Fruit fly (Drosophila melanogaster) whole organism, prepupa: ENCODE results near the gene CG5674.

ENCODE experiments used
- Blimp-1 ChIP-seq: fragments of 200-800 bp; sonication (Bioruptor generic); optimal IDR thresholded peaks from 3 replicates; lab custom pipeline; 2017; ENCODE audit warnings: missing biosample characterization, missing genetic modification characterization, mild to moderate bottlenecking, moderate library complexity, missing genetic modification reagents
- CG11294 ChIP-seq: fragments of 200-800 bp; sonication (Bioruptor generic); IDR thresholded peaks from 2 replicates; pipeline ENCODE4 v1.3.6; 2022; ENCODE audit warnings: missing biosample characterization, missing genetic modification characterization
- CG16779 ChIP-seq: fragments of 200-800 bp; sonication (Bioruptor generic); optimal IDR thresholded peaks from 3 replicates; lab custom pipeline; 2017; ENCODE audit warnings: missing biosample characterization, mild to moderate bottlenecking, missing genetic modification characterization
- CG3032 ChIP-seq: fragments of 200-800 bp; optimal IDR thresholded peaks from 2 replicates; lab custom pipeline; 2019; ENCODE audit warnings: missing biosample characterization, mild to moderate bottlenecking, missing genetic modification characterization, moderate library complexity
- CG34406 ChIP-seq: fragments of 200-800 bp; sonication (Bioruptor generic); optimal IDR thresholded peaks from 3 replicates; lab custom pipeline; 2016; ENCODE audit warnings: missing biosample characterization, missing genetic modification characterization
- CG3919 ChIP-seq: fragments of 200-800 bp; sonication (Bioruptor generic); optimal IDR thresholded peaks from 3 replicates; lab custom pipeline; 2016; ENCODE audit warnings: missing biosample characterization, missing genetic modification characterization
- CG4318 ChIP-seq: fragments of 200-800 bp; sonication (Bioruptor generic); optimal IDR thresholded peaks from 3 replicates; lab custom pipeline; 2017; ENCODE audit warnings: missing biosample characterization, mild to moderate bottlenecking, missing genetic modification characterization
- CG6163 ChIP-seq: fragments of 200-800 bp; sonication (Bioruptor generic); IDR thresholded peaks from 3 replicates; pipeline ENCODE4 v1.3.6; 2022; ENCODE audit warnings: missing biosample characterization, missing genetic modification characterization
- CG6276 ChIP-seq: fragments of 200-800 bp; sonication (Bioruptor generic); optimal IDR thresholded peaks from 2 replicates; lab custom pipeline; 2017; ENCODE audit warnings: missing biosample characterization, mild to moderate bottlenecking, missing genetic modification characterization
- CG6792 ChIP-seq: fragments of 200-800 bp; sonication (Bioruptor generic); optimal IDR thresholded peaks from 3 replicates; lab custom pipeline; 2016; ENCODE audit warnings: missing biosample characterization, missing genetic modification characterization
- CG6808 ChIP-seq: fragments of 200-800 bp; sonication (Bioruptor generic); optimal IDR thresholded peaks from 3 replicates; lab custom pipeline; 2017; ENCODE audit warnings: missing biosample characterization, missing genetic modification characterization, mild to moderate bottlenecking, moderate library complexity, missing genetic modification reagents
- CG6854 ChIP-seq: fragments of 200-800 bp; sonication (Bioruptor generic); optimal IDR thresholded peaks from 2 replicates; lab custom pipeline; 2017; ENCODE audit warnings: missing biosample characterization, mild to moderate bottlenecking, missing genetic modification characterization
- CG7368 ChIP-seq: fragments of 200-800 bp; sonication (Bioruptor generic); optimal IDR thresholded peaks from 3 replicates; lab custom pipeline; 2016; ENCODE audit warnings: missing biosample characterization, missing genetic modification characterization
- CG8119 ChIP-seq: fragments of 200-800 bp; sonication (Bioruptor generic); IDR thresholded peaks from 3 replicates; pipeline ENCODE4 v1.3.6; 2022; ENCODE audit warnings: missing biosample characterization, missing genetic modification characterization
- CG8319 ChIP-seq: fragments of 200-800 bp; sonication (Bioruptor generic); optimal IDR thresholded peaks from 3 replicates; lab custom pipeline; 2016; ENCODE audit warnings: missing biosample characterization, missing genetic modification characterization
- CG9139 ChIP-seq: fragments of 200-800 bp; sonication (Bioruptor generic); optimal IDR thresholded peaks from 3 replicates; lab custom pipeline; 2017; ENCODE audit warnings: missing biosample characterization, mild to moderate bottlenecking, missing genetic modification characterization
- Eip78C ChIP-seq: fragments of 200-800 bp; sonication (Bioruptor generic); peaks from one replicate; lab custom pipeline; 2016; ENCODE audit warnings: missing biosample characterization, missing genetic modification characterization
- Eip93F ChIP-seq: fragments of 200-800 bp; sonication (Bioruptor generic); optimal IDR thresholded peaks from 2 replicates; lab custom pipeline; 2016; ENCODE audit warnings: missing biosample characterization, mild to moderate bottlenecking, missing genetic modification characterization
- Ets21C ChIP-seq: fragments of 200-800 bp; sonication (Bioruptor generic); optimal IDR thresholded peaks from 3 replicates; lab custom pipeline; 2016; ENCODE audit warnings: missing biosample characterization, missing genetic modification characterization
- Ets96B ChIP-seq: fragments of 200-800 bp; optimal IDR thresholded peaks from 2 replicates; lab custom pipeline; 2019; ENCODE audit warnings: missing biosample characterization, mild to moderate bottlenecking, missing genetic modification characterization, moderate library complexity
- Hr38 ChIP-seq: sonication (Bioruptor generic); optimal IDR thresholded peaks from 2 replicates; lab custom pipeline; 2016; ENCODE audit warnings: missing biosample characterization, missing genetic modification characterization
- Hr39 ChIP-seq: fragments of 200-800 bp; sonication (Bioruptor generic); optimal IDR thresholded peaks from 2 replicates; lab custom pipeline; 2016; ENCODE audit warnings: missing biosample characterization, missing genetic modification characterization
- Hr4 ChIP-seq: fragments of 200-800 bp; sonication (Bioruptor generic); optimal IDR thresholded peaks from 3 replicates; lab custom pipeline; 2016; ENCODE audit warnings: missing biosample characterization, missing genetic modification characterization
- Lpt ChIP-seq: fragments of 200-800 bp; sonication (Bioruptor generic); optimal IDR thresholded peaks from 3 replicates; lab custom pipeline; 2016; ENCODE audit warnings: missing biosample characterization, missing genetic modification characterization
- Met ChIP-seq: fragments of 200-800 bp; sonication (Bioruptor generic); optimal IDR thresholded peaks from 3 replicates; lab custom pipeline; 2016; ENCODE audit warnings: missing biosample characterization, missing genetic modification characterization
- OdsH ChIP-seq: fragments of 200-800 bp; sonication (Bioruptor generic); optimal IDR thresholded peaks from 3 replicates; lab custom pipeline; 2016; ENCODE audit warnings: missing biosample characterization, missing genetic modification characterization
- Smox ChIP-seq: fragments of 200-800 bp; sonication (Bioruptor generic); optimal IDR thresholded peaks from 3 replicates; lab custom pipeline; 2016; ENCODE audit warnings: missing biosample characterization, missing genetic modification characterization
- achi ChIP-seq: fragments of 200-800 bp; sonication (Bioruptor generic); optimal IDR thresholded peaks from 3 replicates; lab custom pipeline; 2016; ENCODE audit warnings: missing biosample characterization, missing genetic modification characterization
- acj6 ChIP-seq: fragments of 200-800 bp; sonication (Bioruptor generic); optimal IDR thresholded peaks from 3 replicates; lab custom pipeline; 2016; ENCODE audit warnings: missing biosample characterization, missing genetic modification characterization
- cyc ChIP-seq: fragments of 200-800 bp; sonication (Bioruptor generic); optimal IDR thresholded peaks from 3 replicates; lab custom pipeline; 2016; ENCODE audit warnings: missing biosample characterization, missing genetic modification characterization
- dac ChIP-seq: fragments of 200-800 bp; sonication (Bioruptor generic); optimal IDR thresholded peaks from 2 replicates; lab custom pipeline; 2017; ENCODE audit warnings: missing biosample characterization, mild to moderate bottlenecking, missing genetic modification characterization
- esn ChIP-seq: fragments of 200-800 bp; sonication (Bioruptor generic); optimal IDR thresholded peaks from 2 replicates; lab custom pipeline; 2016; ENCODE audit warnings: missing biosample characterization, mild to moderate bottlenecking, missing genetic modification characterization, moderate library complexity
- fd59A ChIP-seq: fragments of 200-800 bp; sonication (Bioruptor generic); optimal IDR thresholded peaks from 2 replicates; lab custom pipeline; 2017; ENCODE audit warnings: missing biosample characterization, mild to moderate bottlenecking, missing genetic modification characterization, missing genetic modification reagents
- fd85E ChIP-seq: fragments of 200-800 bp; sonication (Bioruptor generic); optimal IDR thresholded peaks from 3 replicates; lab custom pipeline; 2016; ENCODE audit warnings: missing biosample characterization, missing genetic modification characterization
- fkh ChIP-seq: fragments of 200-800 bp; sonication (Bioruptor generic); optimal IDR thresholded peaks from 3 replicates; lab custom pipeline; 2017; ENCODE audit warnings: missing biosample characterization, mild to moderate bottlenecking, missing genetic modification characterization, moderate library complexity
- pdm3 ChIP-seq: fragments of 200-800 bp; sonication (Bioruptor generic); optimal IDR thresholded peaks from 3 replicates; lab custom pipeline; 2016; ENCODE audit warnings: missing biosample characterization, missing genetic modification characterization
- salr ChIP-seq, 2 experiments: fragments of 200-800 bp; sonication (Bioruptor generic); optimal IDR thresholded peaks; 3 replicates each; lab custom pipeline; 2016 to 2018; ENCODE audit warnings: missing biosample characterization in 2 of 2, missing genetic modification characterization in 2 of 2, mild to moderate bottlenecking in 1 of 2
- svp ChIP-seq: fragments of 200-800 bp; sonication (Bioruptor generic); peaks from one replicate; lab custom pipeline; 2016; ENCODE audit warnings: missing biosample characterization, missing genetic modification characterization
- topi ChIP-seq: fragments of 200-800 bp; sonication (Bioruptor generic); optimal IDR thresholded peaks from 3 replicates; lab custom pipeline; 2016; ENCODE audit warnings: missing biosample characterization, missing genetic modification characterization
- vri ChIP-seq: fragments of 200-800 bp; sonication (Bioruptor generic); optimal IDR thresholded peaks from 3 replicates; lab custom pipeline; 2016; ENCODE audit warnings: missing biosample characterization, mild to moderate bottlenecking, missing genetic modification characterization

The CG5674 gene

dm6 chr2L:18005481-18005880 lies 42.3 kb downstream of the CG5674 start (continued):
- TF ChIP-seq salr (GFP tag; optimal IDR thresholded peaks at IDR 0.05; lab: Kevin White, UChicago) (peak; percentile 3 to 74), topi (GFP tag; lab: Kevin White, UChicago) (no peak), Eip93F (no peak), pdm3 (GFP tag; lab: Kevin White, UChicago) (peak; percentile 64), CG3032 (tag; lab: Kevin White, UChicago) (peak; percentile 32), CG8119 (GFP tag; lab: Robert Waterston, UW) (peak; percentile 85), Ets96B (peak; percentile 45), Hr39 (GFP tag; lab: Kevin White, UChicago) (peak; percentile 14), Eip78C (GFP tag; lab: Kevin White, UChicago) (peak; percentile 90), CG6792 (GFP tag; lab: Kevin White, UChicago) (peak; percentile 13), Hr4 (GFP tag; lab: Kevin White, UChicago) (peak; percentile 86), CG6808 (GFP tag; lab: Kevin White, UChicago) (peak; percentile 4), vri (no peak), dac (GFP tag; lab: Kevin White, UChicago) (peak; percentile 75), Met (peak; percentile 14), CG7368 (GFP tag; lab: Kevin White, UChicago) (no peak), CG9139 (GFP tag; lab: Kevin White, UChicago) (no peak), Blimp-1 (GFP tag; lab: Kevin White, UChicago) (no peak), Hr38 (no peak), achi (GFP tag; lab: Kevin White, UChicago) (peak; percentile 71), Smox (GFP tag; lab: Kevin White, UChicago) (no peak), CG6854 (GFP tag; lab: Kevin White, UChicago) (no peak), OdsH (GFP tag; lab: Kevin White, UChicago) (peak; percentile 70), CG16779 (tag; lab: Kevin White, UChicago) (peak; percentile 5), fkh (GFP tag; lab: Kevin White, UChicago) (no peak), CG11294 (GFP tag; lab: Robert Waterston, UW) (peak; percentile 49), cyc (GFP tag; lab: Kevin White, UChicago) (no peak), Ets21C (GFP tag; lab: Kevin White, UChicago) (no peak), fd59A (peak; percentile 4), CG4318 (GFP tag; lab: Kevin White, UChicago) (peak; percentile 88), CG8319 (GFP tag; lab: Kevin White, UChicago) (no peak), svp (GFP tag; lab: Kevin White, UChicago) (peak; percentile 52), fd85E (no peak), esn (no peak), CG6163 (peak; percentile 44; the same call in 2 of the 3 replicates), CG34406 (peak; percentile 23)

- no peak for TF ChIP-seq acj6 (GFP tag; lab: Kevin White, UChicago)
- no peak for TF ChIP-seq CG6792 (GFP tag; lab: Kevin White, UChicago)
These were observed 43.1 kb downstream of the CG5674 start, which contains the start of gene CG5693 for dm6 chr2L:18006327-18006726. CG5693 (plus strand) TSS chr2L:18006627.

dm6 chr2L:18007060-18007459 lies 43.9 kb downstream of the CG5674 start, which contains the start of gene CG42659:
CG42659 (plus strand) TSS chr2L:18007360.
- TF ChIP-seq Lpt (GFP tag; lab: Kevin White, UChicago): no peak
- TF ChIP-seq CG6276 (GFP tag; lab: Kevin White, UChicago): no peak
- TF ChIP-seq CG34406: no peak
- TF ChIP-seq CG3919 (GFP tag; lab: Kevin White, UChicago): no peak
- no peak for TF ChIP-seq CG8119 (GFP tag; lab: Robert Waterston, UW)
